Worm (Caenorhabditis elegans) whole organism, L3 larva: ENCODE measurements around the gene attf-2.

Experiments
- R02D3.7 ChIP-seq: fragments of 150-350 bp; optimal IDR thresholded peaks from 2 replicates; lab custom pipeline; 2014; ENCODE audit warnings: missing biosample characterization, missing genetic modification characterization
- nhr-11 ChIP-seq: fragments of 150-350 bp; optimal IDR thresholded peaks from 2 replicates; lab custom pipeline; 2014; ENCODE audit warnings: missing biosample characterization, missing genetic modification characterization
- snpc-4 ChIP-seq: fragments of 150-350 bp; optimal IDR thresholded peaks from 2 replicates; lab custom pipeline; 2014; ENCODE audit warnings: missing biosample characterization, missing genetic modification characterization
- zag-1 ChIP-seq: fragments of 150-350 bp; optimal IDR thresholded peaks from 2 replicates; lab custom pipeline; 2014; ENCODE audit warnings: missing biosample characterization, missing genetic modification characterization

DNA sequence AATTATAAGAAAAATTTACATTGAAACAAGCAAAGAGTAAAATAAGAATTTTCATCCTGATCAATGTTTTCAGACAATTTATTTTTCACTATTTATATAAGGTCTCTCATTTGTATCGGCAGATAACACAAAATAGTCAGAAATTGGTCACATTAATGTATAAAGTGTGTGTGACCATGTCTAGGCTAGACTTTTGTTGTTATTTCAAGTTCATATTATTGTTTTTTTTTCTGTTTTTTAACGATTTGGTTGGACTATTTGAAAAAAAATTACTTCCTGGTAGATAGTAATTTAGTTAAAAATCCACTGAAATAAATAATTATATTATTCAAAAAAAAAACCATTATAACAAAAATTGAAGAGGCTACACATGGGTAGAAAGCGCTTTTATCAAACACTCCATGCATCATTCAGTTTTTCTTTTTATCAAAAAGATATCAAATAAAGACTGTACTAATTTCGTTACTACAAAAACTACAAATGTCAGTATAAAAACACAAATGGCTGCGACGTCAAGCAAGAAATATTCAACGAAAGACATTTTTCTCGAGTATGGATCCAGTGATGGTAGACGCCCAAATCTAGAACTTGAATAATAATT, 50.6 kb downstream of the attf-2 start, which contains the start of gene ugt-37:
- TF ChIP-seq nhr-11 (tag; lab: Kevin White, UChicago): no peak
- TF ChIP-seq R02D3.7: no peak
- no peak for TF ChIP-seq zag-1 (tag; lab: Kevin White, UChicago)
- TF ChIP-seq snpc-4 (tag; lab: Kevin White, UChicago): no peak
